Worm (Caenorhabditis elegans) whole organism, young adult: Measurements from ENCODE around the gene F47B8.13.

Experiments used
- B0336.3 ChIP-seq: fragments of 200-800 bp; sonication (Bioruptor generic); IDR thresholded peaks from 2 replicates; pipeline ENCODE4 v1.3.6; 2022; ENCODE audit warnings: missing genetic modification characterization, missing compliant biosample characterization
- D2030.7 ChIP-seq: fragments of 200-800 bp; sonication (Bioruptor generic); IDR thresholded peaks from 2 replicates; pipeline ENCODE4 v1.3.6; 2022; ENCODE audit warnings: missing genetic modification reagents, missing genetic modification characterization, missing compliant biosample characterization
- F37B4.10 ChIP-seq: fragments of 200-800 bp; sonication (Bioruptor generic); IDR thresholded peaks from 2 replicates; pipeline ENCODE4 v1.3.6; 2022; ENCODE audit warnings: missing genetic modification characterization, missing compliant biosample characterization
- F57A8.1 ChIP-seq: fragments of 200-800 bp; sonication (Bioruptor generic); optimal IDR thresholded peaks from 2 replicates; lab custom pipeline; 2018; ENCODE audit warnings: mild to moderate bottlenecking, missing genetic modification characterization, moderate library complexity, missing compliant biosample characterization
- T07F8.4 ChIP-seq: sonication (generic microtip); optimal IDR thresholded peaks from 2 replicates; lab custom pipeline; 2016; ENCODE audit warnings: mild to moderate bottlenecking, missing genetic modification characterization, moderate library complexity, missing compliant biosample characterization
- Y56A3A.18 ChIP-seq: fragments of 200-800 bp; sonication (Bioruptor generic); IDR thresholded peaks from 2 replicates; pipeline ENCODE4 v1.3.6; 2022; ENCODE audit warnings: missing genetic modification reagents, missing genetic modification characterization, missing compliant biosample characterization
- athp-1 ChIP-seq: sonication (generic microtip); optimal IDR thresholded peaks from 2 replicates; lab custom pipeline; 2017; ENCODE audit warnings: mild to moderate bottlenecking, missing genetic modification characterization, missing compliant biosample characterization
- attf-5 ChIP-seq: fragments of 200-800 bp; sonication (Bioruptor generic); optimal IDR thresholded peaks from 2 replicates; lab custom pipeline; 2018; ENCODE audit warnings: mild to moderate bottlenecking, missing genetic modification characterization, missing compliant biosample characterization
- bed-2 ChIP-seq: fragments of 200-800 bp; sonication (Bioruptor generic); IDR thresholded peaks from 2 replicates; pipeline ENCODE4 v1.3.6; 2022; ENCODE audit warnings: missing genetic modification reagents, missing genetic modification characterization, missing compliant biosample characterization
- ceh-58 ChIP-seq: fragments of 200-800 bp; sonication (Bioruptor generic); IDR thresholded peaks from 2 replicates; pipeline ENCODE4 v1.3.6; 2022; ENCODE audit warnings: missing genetic modification characterization, missing compliant biosample characterization
- chd-7 ChIP-seq: sonication (generic microtip); optimal IDR thresholded peaks from 2 replicates; lab custom pipeline; 2016; ENCODE audit warnings: mild to moderate bottlenecking, missing genetic modification characterization, moderate library complexity, missing compliant biosample characterization
- dox-1 ChIP-seq: fragments of 200-800 bp; sonication (Bioruptor generic); IDR thresholded peaks from 2 replicates; pipeline ENCODE4 v1.3.6; 2022; ENCODE audit warnings: missing genetic modification reagents, missing genetic modification characterization, missing compliant biosample characterization
- dpff-1 ChIP-seq: sonication (generic microtip); optimal IDR thresholded peaks from 2 replicates; lab custom pipeline; 2017; ENCODE audit warnings: mild to moderate bottlenecking, missing genetic modification characterization, missing compliant biosample characterization
- efl-1 ChIP-seq: fragments of 150-350 bp; optimal IDR thresholded peaks from 2 replicates; lab custom pipeline; 2014; ENCODE audit warnings: missing biosample characterization, missing genetic modification reagents, missing genetic modification characterization
- egrh-3 ChIP-seq: fragments of 200-800 bp; sonication (Bioruptor generic); IDR thresholded peaks from 2 replicates; pipeline ENCODE4 v1.3.6; 2022; ENCODE audit warnings: missing genetic modification reagents, missing genetic modification characterization, missing compliant biosample characterization
- ekl-4 ChIP-seq: fragments of 200-800 bp; sonication (Bioruptor generic); IDR thresholded peaks from 2 replicates; pipeline ENCODE4 v1.3.6; 2022; ENCODE audit warnings: missing genetic modification reagents, missing genetic modification characterization, missing compliant biosample characterization
- hlh-12 ChIP-seq: sonication (generic microtip); optimal IDR thresholded peaks from 2 replicates; lab custom pipeline; 2016; ENCODE audit warnings: missing genetic modification characterization, missing compliant biosample characterization
- hmg-1.2 ChIP-seq: fragments of 200-800 bp; sonication (Bioruptor generic); IDR thresholded peaks from 2 replicates; pipeline ENCODE4 v1.3.6; 2022; ENCODE audit warnings: missing genetic modification reagents, missing genetic modification characterization, missing compliant biosample characterization
- hrde-1 ChIP-seq: sonication (generic microtip); optimal IDR thresholded peaks from 2 replicates; lab custom pipeline; 2016; ENCODE audit warnings: missing genetic modification characterization, mild to moderate bottlenecking, missing compliant biosample characterization, moderate library complexity, missing genotype, missing genetic modification reagents, borderline replicate concordance
- lag-1 ChIP-seq: fragments of 200-800 bp; sonication (Bioruptor generic); IDR thresholded peaks from 2 replicates; pipeline ENCODE4 v1.3.6; 2022; ENCODE audit warnings: missing genetic modification reagents, missing genetic modification characterization, missing compliant biosample characterization
- lin-40 ChIP-seq: sonication (generic microtip); optimal IDR thresholded peaks from 2 replicates; lab custom pipeline; 2016; ENCODE audit warnings: missing genetic modification characterization, mild to moderate bottlenecking, missing compliant biosample characterization, missing genotype, missing genetic modification reagents
- lir-1 ChIP-seq: fragments of 200-800 bp; sonication (Bioruptor generic); conservative IDR thresholded peaks from 2 replicates; pipeline ENCODE4 v1.3.6; 2022; ENCODE audit warnings: missing genetic modification reagents, missing genetic modification characterization, missing compliant biosample characterization
- madf-10 ChIP-seq: sonication (generic microtip); optimal IDR thresholded peaks from 2 replicates; lab custom pipeline; 2016; ENCODE audit warnings: mild to moderate bottlenecking, missing genetic modification characterization, missing compliant biosample characterization
- madf-6 ChIP-seq: fragments of 200-800 bp; sonication (Bioruptor generic); IDR thresholded peaks from 2 replicates; pipeline ENCODE4 v1.3.6; 2022; ENCODE audit warnings: missing genetic modification reagents, missing genetic modification characterization, missing compliant biosample characterization
- mcd-1 ChIP-seq: fragments of 200-800 bp; sonication (Bioruptor generic); IDR thresholded peaks from 2 replicates; pipeline ENCODE4 v1.3.6; 2022; ENCODE audit warnings: missing genetic modification reagents, missing genetic modification characterization, missing compliant biosample characterization
- nfyb-1 ChIP-seq: fragments of 200-800 bp; sonication (Bioruptor generic); IDR thresholded peaks from 2 replicates; pipeline ENCODE4 v1.3.6; 2022; ENCODE audit warnings: missing genetic modification reagents, missing genetic modification characterization, missing compliant biosample characterization
- nhr-179 ChIP-seq: sonication (generic microtip); optimal IDR thresholded peaks from 2 replicates; lab custom pipeline; 2016; ENCODE audit warnings: mild to moderate bottlenecking, missing genetic modification characterization, missing compliant biosample characterization
- rcor-1 ChIP-seq: fragments of 200-800 bp; sonication (Bioruptor generic); IDR thresholded peaks from 2 replicates; pipeline ENCODE4 v1.3.6; 2022; ENCODE audit warnings: missing genetic modification reagents, missing genetic modification characterization, missing compliant biosample characterization
- rec-8 ChIP-seq, 2 experiments: sonication (generic microtip); optimal IDR thresholded peaks; 2 replicates each; lab custom pipeline; 2016; ENCODE audit warnings: mild to moderate bottlenecking in 2 of 2, missing genetic modification characterization in 2 of 2, missing genetic modification reagents in 2 of 2, missing genotype in 2 of 2, missing biosample characterization in 1 of 2, missing compliant biosample characterization in 1 of 2, moderate library complexity in 1 of 2
- sea-2 ChIP-seq: fragments of 200-800 bp; sonication (Bioruptor generic); IDR thresholded peaks from 2 replicates; pipeline ENCODE4 v1.3.6; 2022; ENCODE audit warnings: missing genetic modification characterization, missing compliant biosample characterization
- snpc-1.1 ChIP-seq: sonication (generic microtip); optimal IDR thresholded peaks from 2 replicates; lab custom pipeline; 2017; ENCODE audit warnings: missing genetic modification characterization, mild to moderate bottlenecking, missing compliant biosample characterization, antibody characterized with exemption, moderate library complexity, missing genotype, missing genetic modification reagents; ENCODE audit not compliant: insufficient read depth
- snpc-1.3 ChIP-seq: sonication (generic microtip); optimal IDR thresholded peaks from 2 replicates; lab custom pipeline; 2017; ENCODE audit warnings: missing genetic modification characterization, mild to moderate bottlenecking, missing compliant biosample characterization, antibody characterized with exemption, moderate library complexity, missing genotype, missing genetic modification reagents; ENCODE audit not compliant: insufficient read depth
- snpc-4 ChIP-seq, 5 experiments: fragments of 150-350 bp in 1 of 5; sonication (generic microtip) in 4 of 5; optimal IDR thresholded peaks; 2 replicates each; lab custom pipeline; 2014 to 2018; ENCODE audit warnings: missing genetic modification characterization in 5 of 5, missing biosample characterization in 3 of 5, antibody characterized with exemption in 2 of 5, mild to moderate bottlenecking in 2 of 5, missing compliant biosample characterization in 2 of 5, missing genotype in 2 of 5, moderate library complexity in 2 of 5, missing genetic modification reagents in 1 of 5
- sptf-2 ChIP-seq: fragments of 200-800 bp; sonication (Bioruptor generic); optimal IDR thresholded peaks from 2 replicates; lab custom pipeline; 2018; ENCODE audit warnings: mild to moderate bottlenecking, missing genetic modification characterization, missing compliant biosample characterization
- tbp1 ChIP-seq: fragments of 200-800 bp; sonication (Bioruptor generic); optimal IDR thresholded peaks from 2 replicates; lab custom pipeline; 2018; ENCODE audit warnings: mild to moderate bottlenecking, missing genetic modification characterization, missing compliant biosample characterization
- unc-62 ChIP-seq: fragments of 150-350 bp; optimal IDR thresholded peaks from 2 replicates; lab custom pipeline; 2014; ENCODE audit warnings: missing biosample characterization, missing genetic modification reagents, missing genetic modification characterization
- zfh-2 ChIP-seq: fragments of 200-800 bp; sonication (Bioruptor generic); conservative IDR thresholded peaks from 2 replicates; pipeline ENCODE4 v1.3.6; 2022; ENCODE audit warnings: missing genetic modification reagents, missing genetic modification characterization, missing compliant biosample characterization
- zim-3 ChIP-seq: sonication (generic microtip); optimal IDR thresholded peaks from 2 replicates; lab custom pipeline; 2017; ENCODE audit warnings: mild to moderate bottlenecking, missing genetic modification characterization, moderate library complexity, missing compliant biosample characterization
- ztf-18 ChIP-seq: sonication (generic microtip); optimal IDR thresholded peaks from 2 replicates; lab custom pipeline; 2016; ENCODE audit warnings: missing genotype, mild to moderate bottlenecking, missing genetic modification characterization, missing compliant biosample characterization
- ztf-22 ChIP-seq: fragments of 200-800 bp; sonication (Bioruptor generic); optimal IDR thresholded peaks from 2 replicates; lab custom pipeline; 2018; ENCODE audit warnings: mild to moderate bottlenecking, missing genetic modification characterization, moderate library complexity, missing compliant biosample characterization
- ztf-25 ChIP-seq: fragments of 200-800 bp; sonication (Bioruptor generic); IDR thresholded peaks from 2 replicates; pipeline ENCODE4 v1.3.6; 2022; ENCODE audit warnings: missing genetic modification reagents, missing genetic modification characterization, missing compliant biosample characterization
- ztf-26 ChIP-seq: sonication (generic microtip); optimal IDR thresholded peaks from 2 replicates; lab custom pipeline; 2017; ENCODE audit warnings: missing genetic modification characterization, missing compliant biosample characterization
- ztf-28 ChIP-seq: fragments of 200-800 bp; sonication (Bioruptor generic); IDR thresholded peaks from 2 replicates; pipeline ENCODE4 v1.3.6; 2022; ENCODE audit warnings: missing genetic modification reagents, missing genetic modification characterization, missing compliant biosample characterization

Gene F47B8.13

ce11 chrV:14358577-14358976 is 39.0 kb upstream of the F47B8.13 start, which contains the start of gene Y49A3A.4 (continued):
- no peak for TF ChIP-seq lag-1 (GFP tag; lab: Robert Waterston, UW)
- no peak for TF ChIP-seq F37B4.10 (GFP tag; lab: Robert Waterston, UW)
- TF ChIP-seq ztf-22 (GFP tag; lab: Kevin White, UChicago): no peak
- peak; percentile 32; the same call in 1 of the 2 replicates for TF ChIP-seq hmg-1.2 (GFP tag; lab: Robert Waterston, UW)
- TF ChIP-seq ztf-18 (tag; lab: Kevin White, UChicago): peak; percentile 18
- peak; percentile 37; the same call in 1 of the 2 replicates for TF ChIP-seq D2030.7
- no peak for TF ChIP-seq snpc-1.3
- no peak for TF ChIP-seq lir-1 (GFP tag; lab: Robert Waterston, UW)
- no peak for TF ChIP-seq hlh-12
- no peak for TF ChIP-seq bed-2 (GFP tag; lab: Robert Waterston, UW)
- no peak for TF ChIP-seq ceh-58 (GFP tag; lab: Robert Waterston, UW)
- TF ChIP-seq ztf-26 (tag; lab: Kevin White, UChicago): no peak
- peak; percentile 85 for TF ChIP-seq snpc-1.1 (tag; lab: Kevin White, UChicago)
- TF ChIP-seq tbp1: peak; percentile 47
- TF ChIP-seq ztf-28 (GFP tag; lab: Robert Waterston, UW): no peak
- peak; percentile 82 for TF ChIP-seq snpc-4 (GFP tag; optimal IDR thresholded peaks at IDR 0.05; lab: Kevin White, UChicago)
- peak; percentile 77 to 93 (median 83) for TF ChIP-seq snpc-4 (tag; optimal IDR thresholded peaks at IDR 0.05; lab: Kevin White, UChicago)
- TF ChIP-seq Y56A3A.18 (GFP tag; lab: Robert Waterston, UW): no peak
- TF ChIP-seq ztf-25 (GFP tag; lab: Robert Waterston, UW): no peak
- TF ChIP-seq zfh-2 (GFP tag; lab: Robert Waterston, UW): 0 out of 2 replicates have a peak, but pooled peaks have one; percentile 23
- no peak for TF ChIP-seq F57A8.1 (GFP tag; lab: Kevin White, UChicago)
- TF ChIP-seq B0336.3 (GFP tag; lab: Robert Waterston, UW): no peak
- TF ChIP-seq attf-5 (GFP tag; lab: Kevin White, UChicago): no peak
- no peak for TF ChIP-seq athp-1 (tag; lab: Kevin White, UChicago)
- no peak for TF ChIP-seq unc-62 (GFP tag; lab: Kevin White, UChicago)
- no peak for TF ChIP-seq lin-40 (tag; lab: Kevin White, UChicago)
- TF ChIP-seq mcd-1 (GFP tag; lab: Robert Waterston, UW): no peak

- 0 out of 2 replicates have a peak, but pooled peaks have one; percentile 28 for TF ChIP-seq nfyb-1 (GFP tag; lab: Robert Waterston, UW)
Measured at ce11 chrV:14357347-14357746, 37.8 kb upstream of the F47B8.13 start.

- TF ChIP-seq madf-10 (tag; lab: Kevin White, UChicago) (peak; percentile 51), rcor-1 (GFP tag; lab: Robert Waterston, UW) (peak; percentile 53), madf-6 (GFP tag; lab: Robert Waterston, UW) (peak; percentile 66), dox-1 (GFP tag; lab: Robert Waterston, UW) (peak; percentile 67), dpff-1 (tag; lab: Kevin White, UChicago) (no peak), T07F8.4 (no peak), rec-8 (tag; optimal IDR thresholded peaks at IDR 0.05; lab: Kevin White, UChicago) (no peak), ztf-26 (tag; lab: Kevin White, UChicago) (peak; percentile 42), lag-1 (GFP tag; lab: Robert Waterston, UW) (no peak), sptf-2 (GFP tag; lab: Kevin White, UChicago) (no peak), hlh-12 (no peak), zim-3 (tag; lab: Kevin White, UChicago) (no peak), chd-7 (no peak), nfyb-1 (GFP tag; lab: Robert Waterston, UW) (peak; percentile 70), ztf-18 (tag; lab: Kevin White, UChicago) (peak; percentile 96), egrh-3 (GFP tag; lab: Robert Waterston, UW) (no peak), nhr-179 (tag; lab: Kevin White, UChicago) (no peak), ekl-4 (GFP tag; lab: Robert Waterston, UW) (peak; percentile 44; the same call in 1 of the 2 replicates), efl-1 (GFP tag; lab: Kevin White, UChicago) (peak; percentile 81), D2030.7 (peak; percentile 54; the same call in 1 of the 2 replicates), sea-2 (no peak), snpc-1.1 (tag; lab: Kevin White, UChicago) (peak; percentile 43), hrde-1 (tag; lab: Kevin White, UChicago) (peak; percentile 55)
Measured at ce11 chrV:14355738-14356368, 36.3 kb upstream of the F47B8.13 start, which contains the start of gene cyn-1. Gene cyn-1 (plus strand): TSS chrV:14356076.
